Fruit fly (Drosophila melanogaster): ENCODE results near the gene PLCXD.

DNA sequence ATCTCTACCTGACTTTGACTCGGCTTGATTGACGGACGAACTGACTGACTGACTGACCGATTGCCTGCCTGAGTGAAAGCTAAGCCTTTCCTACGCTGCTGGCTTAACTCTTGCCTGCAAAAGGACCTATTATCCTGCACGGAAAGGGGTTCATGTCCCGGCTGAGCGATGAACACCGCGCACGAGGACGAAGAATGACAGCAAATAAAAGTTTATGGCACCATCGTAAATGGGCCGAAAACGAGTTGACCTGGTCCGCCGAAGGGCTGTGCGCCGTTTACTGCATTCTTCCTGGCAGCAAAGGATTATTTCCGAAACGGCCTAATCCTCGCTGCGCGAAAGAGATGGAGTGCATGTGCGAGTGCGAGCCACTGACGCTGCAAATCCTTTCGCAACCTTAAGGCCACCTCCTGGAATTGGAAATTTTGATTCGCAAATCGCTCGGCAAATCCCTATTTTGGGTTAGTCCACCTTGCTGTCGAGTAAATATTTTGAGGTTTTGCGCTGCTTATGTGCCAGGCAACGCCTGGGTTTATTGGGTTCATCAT is 32.0 kb downstream of the PLCXD start:
- TF ChIP-seq CG15710 (tag; optimal IDR thresholded peaks at IDR 0.05), result no peak
- no peak for TF ChIP-seq Pif1A (GFP tag; optimal IDR thresholded peaks at IDR 0.05)
